Worm (Caenorhabditis elegans): ENCODE results near the gene Y54G2A.73.

DNA sequence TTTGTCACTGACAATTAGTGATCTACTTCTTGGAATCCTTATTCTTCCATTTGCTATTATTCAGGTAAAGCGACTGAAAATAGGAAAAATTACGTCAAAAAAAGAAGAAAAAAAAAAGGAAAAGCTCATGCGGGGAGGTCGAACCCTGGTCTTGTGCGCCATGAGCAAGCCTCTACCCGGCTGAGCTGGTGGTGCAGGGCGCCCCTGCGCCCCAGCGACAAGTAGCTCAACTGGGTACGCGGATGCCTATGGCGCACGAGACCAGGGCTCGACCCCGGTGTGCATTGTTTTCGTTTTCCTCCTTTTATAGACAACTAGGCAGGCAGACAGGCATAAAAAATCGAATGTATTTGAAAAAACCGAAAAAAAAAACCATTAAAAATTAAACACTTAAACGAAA lies 48.5 kb downstream of the Y54G2A.73 start:
- TF ChIP-seq pag-3 (tag; optimal IDR thresholded peaks at IDR 0.05; ENCODE audit: borderline replicate concordance) (no peak), C38D4.7 (GFP tag; optimal IDR thresholded peaks at IDR 0.05) (no peak), sdc-2 (tag; optimal IDR thresholded peaks at IDR 0.05) (no peak), elt-2 (tag; optimal IDR thresholded peaks at IDR 0.05) (no peak), sox-4 (tag; optimal IDR thresholded peaks at IDR 0.05) (no peak), rnt-1 (tag; optimal IDR thresholded peaks at IDR 0.05) (no peak), ets-4 (tag; optimal IDR thresholded peaks at IDR 0.05) (no peak), ceh-24 (tag; optimal IDR thresholded peaks at IDR 0.05) (no peak), hlh-30 (tag; optimal IDR thresholded peaks at IDR 0.05; ENCODE audit: insufficient read depth) (no peak), ceh-19 (GFP tag; optimal IDR thresholded peaks at IDR 0.05) (no peak), ceh-48 (tag; optimal IDR thresholded peaks at IDR 0.05) (no peak)
